Worm (Caenorhabditis elegans) whole organism, midembryonic: Measurements from ENCODE around the gene cest-25.

Experiments
- flt-1 ChIP-seq: fragments of 200-800 bp; sonication (Bioruptor generic); IDR thresholded peaks from 2 replicates; pipeline ENCODE4 v1.3.6; 2022; ENCODE audit warnings: missing genetic modification characterization, missing compliant biosample characterization
- klf-2 ChIP-seq: fragments of 200-800 bp; sonication (Bioruptor generic); conservative IDR thresholded peaks from 2 replicates; pipeline ENCODE4 v1.3.6; 2022; ENCODE audit warnings: missing genetic modification reagents, missing genetic modification characterization, missing compliant biosample characterization
- ref-1 ChIP-seq: fragments of 200-800 bp; sonication (Bioruptor generic); conservative IDR thresholded peaks from 2 replicates; pipeline ENCODE4 v1.3.6; 2022; ENCODE audit warnings: missing genetic modification reagents, missing genetic modification characterization, missing compliant biosample characterization
- ztf-23 ChIP-seq: fragments of 200-800 bp; sonication (Bioruptor generic); IDR thresholded peaks from 2 replicates; pipeline ENCODE4 v1.3.6; 2022; ENCODE audit warnings: missing genetic modification reagents, missing genetic modification characterization, missing compliant biosample characterization
- ztf-29 ChIP-seq: fragments of 200-800 bp; sonication (Bioruptor generic); IDR thresholded peaks from 2 replicates; pipeline ENCODE4 v1.3.6; 2022; ENCODE audit warnings: missing genetic modification reagents, missing genetic modification characterization, missing compliant biosample characterization

- TF ChIP-seq flt-1 (GFP tag; lab: Robert Waterston, UW) (no peak), ztf-29 (GFP tag; lab: Robert Waterston, UW) (no peak), klf-2 (GFP tag; lab: Robert Waterston, UW) (no peak), ref-1 (GFP tag; lab: Robert Waterston, UW) (no peak), ztf-23 (GFP tag; lab: Robert Waterston, UW) (no peak)
These were observed 41.0 kb upstream of the cest-25 start for ce11 chrIII:2780283-2780682.
